Worm (Caenorhabditis elegans): ENCODE data around the gene atgp-1.

The atgp-1 gene

ce11 chrIV:17249691-17250181, 19.4 kb upstream of the atgp-1 start, which contains the start of gene eelo-2 (continued):
- peak; percentile 83 for TF ChIP-seq Y55F3AM.14 (GFP tag; optimal IDR thresholded peaks at IDR 0.05)

ce11 chrIV:17253435-17253834, 15.7 kb upstream of the atgp-1 start:
- TF ChIP-seq unc-39 (tag; optimal IDR thresholded peaks at IDR 0.05): no peak
- no peak for TF ChIP-seq nhr-129 (tag; optimal IDR thresholded peaks at IDR 0.05)
- TF ChIP-seq sma-9 (GFP tag; optimal IDR thresholded peaks at IDR 0.05): no peak
- TF ChIP-seq sma-9 (tag; optimal IDR thresholded peaks at IDR 0.05): no peak
- no peak for TF ChIP-seq Y55F3AM.14 (GFP tag; optimal IDR thresholded peaks at IDR 0.05)
- no peak for TF ChIP-seq nhr-25 (tag; optimal IDR thresholded peaks at IDR 0.05)
- TF ChIP-seq lsy-2 (tag; optimal IDR thresholded peaks at IDR 0.05): no peak
- TF ChIP-seq mbf-1 (tag; optimal IDR thresholded peaks at IDR 0.05): no peak
- TF ChIP-seq elt-3 (tag; optimal IDR thresholded peaks at IDR 0.05): no peak

ce11 chrIV:17255001-17255400, 14.1 kb upstream of the atgp-1 start, which contains the start of gene gtf-2E1:
Gene gtf-2E1 (plus strand): TSS chrIV:17255301.
- TF ChIP-seq nhr-77 (tag; optimal IDR thresholded peaks at IDR 0.05) (no peak), mab-5 (tag; optimal IDR thresholded peaks at IDR 0.05) (no peak)

DNA sequence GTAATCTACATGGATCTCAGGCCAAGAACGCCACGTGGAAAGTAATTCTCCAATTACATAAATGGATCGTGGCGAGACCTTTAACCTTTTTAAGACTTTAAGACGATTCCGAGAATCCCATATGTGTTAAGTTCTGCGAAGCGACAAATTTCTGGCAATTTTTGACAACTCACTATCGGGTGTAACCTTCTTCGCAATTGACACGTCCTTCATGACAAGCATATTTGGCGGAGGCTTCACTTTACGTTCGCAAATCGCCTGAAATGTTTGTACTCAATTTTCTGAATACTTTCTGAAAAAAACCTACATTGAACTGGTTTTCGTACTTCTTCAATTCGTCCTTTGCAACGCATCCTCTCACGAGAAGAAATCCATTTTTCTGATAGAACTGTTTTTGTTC, 10.3 kb upstream of the atgp-1 start:
- TF ChIP-seq mdl-1 (tag; optimal IDR thresholded peaks at IDR 0.05) (no peak), snpc-4 (tag; optimal IDR thresholded peaks at IDR 0.05) (no peak), nhr-21 (tag; optimal IDR thresholded peaks at IDR 0.05) (no peak), lsy-2 (tag; optimal IDR thresholded peaks at IDR 0.05) (no peak), crh-2 (tag; optimal IDR thresholded peaks at IDR 0.05) (no peak), unc-39 (tag; optimal IDR thresholded peaks at IDR 0.05) (no peak)

DNA sequence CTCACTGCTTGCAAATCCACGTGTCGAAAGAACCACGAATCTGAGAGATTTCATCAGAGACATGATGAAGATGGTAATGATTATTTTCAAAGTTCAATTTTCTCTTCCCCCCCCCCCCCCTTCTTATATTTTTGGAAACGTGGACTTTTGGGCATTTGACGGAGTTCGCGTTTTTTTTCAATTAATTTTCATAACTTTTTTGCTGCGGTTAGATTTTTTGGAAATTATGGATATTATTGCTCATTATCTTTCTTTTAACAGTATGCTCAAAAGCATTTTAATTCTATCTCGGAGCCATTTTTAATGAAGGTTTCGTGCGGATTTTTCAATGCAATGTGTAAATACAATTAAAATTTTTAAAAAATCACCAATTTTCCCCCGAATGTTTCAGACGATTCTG, 9.8 kb upstream of the atgp-1 start, which contains the start of gene phyh-1:
Gene phyh-1 (minus strand): TSS at position 101 of the 400 bp plus-strand sequence.
- TF ChIP-seq sem-4 (tag; optimal IDR thresholded peaks at IDR 0.05) (no peak), nhr-77 (tag; optimal IDR thresholded peaks at IDR 0.05) (no peak), nhr-12 (tag; optimal IDR thresholded peaks at IDR 0.05) (no peak), ceh-16 (tag; optimal IDR thresholded peaks at IDR 0.05) (no peak), ztf-4 (tag; optimal IDR thresholded peaks at IDR 0.05) (no peak), unc-39 (tag; optimal IDR thresholded peaks at IDR 0.05) (no peak), R02D3.7 (tag; optimal IDR thresholded peaks at IDR 0.05) (no peak), crh-2 (tag; optimal IDR thresholded peaks at IDR 0.05) (no peak), fos-1 (tag; optimal IDR thresholded peaks at IDR 0.05) (no peak), dmd-4 (tag; optimal IDR thresholded peaks at IDR 0.05) (no peak), sma-3 (GFP tag; optimal IDR thresholded peaks at IDR 0.05) (no peak), nhr-25 (tag; optimal IDR thresholded peaks at IDR 0.05) (no peak), elt-1 (tag; optimal IDR thresholded peaks at IDR 0.05) (no peak), elt-3 (tag; optimal IDR thresholded peaks at IDR 0.05) (no peak)

DNA sequence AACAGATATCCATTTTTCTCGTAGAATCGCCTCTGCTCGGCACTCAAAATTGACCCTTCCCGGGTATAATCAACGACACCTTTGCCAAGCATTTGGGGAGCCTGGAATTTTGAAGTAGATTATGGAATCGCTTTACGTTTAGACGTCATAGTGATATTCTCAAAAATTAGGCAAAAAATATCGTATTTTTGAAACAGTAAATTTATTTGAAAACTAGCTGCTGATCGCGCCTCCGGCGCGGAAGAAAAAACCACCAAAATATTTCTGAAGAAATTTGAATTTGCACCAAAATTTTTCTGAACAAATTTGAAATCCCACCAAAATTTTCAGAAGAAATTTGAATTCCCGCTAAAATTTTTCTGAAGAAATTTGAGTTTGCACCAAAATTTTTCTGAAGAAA, 6.8 kb upstream of the atgp-1 start, which contains the start of gene ZK550.6:
Gene ZK550.6 (minus strand): TSS at position 101 of the 400 bp plus-strand sequence.
- TF ChIP-seq mbf-1 (tag; optimal IDR thresholded peaks at IDR 0.05) (no peak), Y55F3AM.14 (GFP tag; optimal IDR thresholded peaks at IDR 0.05) (no peak), aly-2 (tag; optimal IDR thresholded peaks at IDR 0.05) (no peak), skn-1 (tag; optimal IDR thresholded peaks at IDR 0.05) (no peak), ztf-1 (GFP tag; conservative IDR thresholded peaks at IDR 0.05) (no peak), crh-2 (tag; optimal IDR thresholded peaks at IDR 0.05) (no peak), fos-1 (tag; optimal IDR thresholded peaks at IDR 0.05) (no peak), nhr-237 (tag; optimal IDR thresholded peaks at IDR 0.05) (no peak), lin-13 (GFP tag; optimal IDR thresholded peaks at IDR 0.05) (no peak), unc-39 (tag; optimal IDR thresholded peaks at IDR 0.05) (no peak), snpc-4 (tag; optimal IDR thresholded peaks at IDR 0.05) (no peak), C34F6.9 (tag; optimal IDR thresholded peaks at IDR 0.05) (no peak), dmd-4 (tag; optimal IDR thresholded peaks at IDR 0.05) (no peak), sem-4 (tag; optimal IDR thresholded peaks at IDR 0.05) (no peak)

ce11 chrIV:17263714-17264113, 5.4 kb upstream of the atgp-1 start:
- TF ChIP-seq elt-3 (tag; optimal IDR thresholded peaks at IDR 0.05) (no peak), gmeb-1 (tag; optimal IDR thresholded peaks at IDR 0.05) (peak; percentile 56), fos-1 (tag; optimal IDR thresholded peaks at IDR 0.05) (peak; percentile 92), nhr-129 (tag; optimal IDR thresholded peaks at IDR 0.05) (peak; percentile 20), nhr-25 (tag; optimal IDR thresholded peaks at IDR 0.05) (peak; percentile 27), lsy-2 (tag; optimal IDR thresholded peaks at IDR 0.05) (peak in 1 of 2 experiments; percentile 6), aly-2 (tag; optimal IDR thresholded peaks at IDR 0.05) (no peak), lin-39 (tag; optimal IDR thresholded peaks at IDR 0.05) (no peak), nhr-21 (tag; optimal IDR thresholded peaks at IDR 0.05) (peak; percentile 75), snpc-4 (tag; optimal IDR thresholded peaks at IDR 0.05) (no peak), F13H6.1 (tag; optimal IDR thresholded peaks at IDR 0.05) (peak; percentile 54), crh-2 (tag; optimal IDR thresholded peaks at IDR 0.05) (peak; percentile 74), ceh-82 (tag; optimal IDR thresholded peaks at IDR 0.05) (no peak), sma-9 (GFP tag; optimal IDR thresholded peaks at IDR 0.05) (no peak), sma-9 (tag; optimal IDR thresholded peaks at IDR 0.05) (no peak)
